Fruit fly (Drosophila melanogaster): Measurements from ENCODE around the gene Pli.

Gene Pli

dm6 chr3R:23921701-23922501 is 32.0 kb upstream of the Pli start (continued):
- TF ChIP-seq bsh (GFP tag; optimal IDR thresholded peaks at IDR 0.05) (peak in 1 of 2 experiments; percentile 47), CG4424 (GFP tag; optimal IDR thresholded peaks at IDR 0.05) (no peak), btn (GFP tag; optimal IDR thresholded peaks at IDR 0.05) (peak; percentile 42), yki (optimal IDR thresholded peaks at IDR 0.05) (peak; percentile 70), Dll (GFP tag; IDR thresholded peaks at IDR 0.05; ENCODE audit: partially characterized antibody) (no peak), CG30431 (GFP tag; optimal IDR thresholded peaks at IDR 0.05) (no peak), CG10366 (GFP tag; IDR thresholded peaks at IDR 0.05) (peak; percentile 50; the same call in 1 of the 2 replicates), Dip2 (GFP tag; IDR thresholded peaks at IDR 0.05) (no peak), ci (GFP tag; IDR thresholded peaks at IDR 0.05) (peak; percentile 57; the same call in 1 of the 3 replicates), B-H1 (GFP tag; IDR thresholded peaks at IDR 0.05) (0 out of 3 replicates have a peak, but pooled peaks have one; percentile 37), run (tag; optimal IDR thresholded peaks at IDR 0.05) (no peak), CG17829 (tag; optimal IDR thresholded peaks at IDR 0.05) (no peak), CG14965 (GFP tag; optimal IDR thresholded peaks at IDR 0.05; ENCODE audit: borderline replicate concordance) (no peak), Dek (tag; optimal IDR thresholded peaks at IDR 0.05) (peak; percentile 14), CG17568 (GFP tag; optimal IDR thresholded peaks at IDR 0.05) (peak; percentile 22), C15 (GFP tag; IDR thresholded peaks at IDR 0.05) (no peak), Meics (GFP tag; optimal IDR thresholded peaks at IDR 0.05) (peak; percentile 5), CG6272 (GFP tag; IDR thresholded peaks at IDR 0.05) (no peak), her (GFP tag; optimal IDR thresholded peaks at IDR 0.05) (no peak), NFAT (GFP tag; IDR thresholded peaks at IDR 0.05) (no peak; the same call in 1 of the 2 replicates), CG9437 (GFP tag; optimal IDR thresholded peaks at IDR 0.05) (no peak), CG10274 (GFP tag; optimal IDR thresholded peaks at IDR 0.05) (no peak), Oaz (GFP tag; IDR thresholded peaks at IDR 0.05) (peak; percentile 38; the same call in 1 of the 2 replicates), CG13424 (tag; optimal IDR thresholded peaks at IDR 0.05) (peak; percentile 51), ap (GFP tag; IDR thresholded peaks at IDR 0.05) (0 out of 2 replicates have a peak, but pooled peaks have one; percentile 40), CG2889 (GFP tag; IDR thresholded peaks at IDR 0.05) (0 out of 3 replicates have a peak, but pooled peaks have one; percentile 12), jumu (GFP tag; optimal IDR thresholded peaks at IDR 0.05) (no peak), CG4730 (GFP tag; IDR thresholded peaks at IDR 0.05) (peak; percentile 48; the same call in 1 of the 2 replicates), emc (GFP tag; optimal IDR thresholded peaks at IDR 0.05) (no peak), ab (GFP tag; optimal IDR thresholded peaks at IDR 0.05) (no peak), CG8924 (tag; optimal IDR thresholded peaks at IDR 0.05) (no peak), CG13287 (GFP tag; IDR thresholded peaks at IDR 0.05; ENCODE audit: partially characterized antibody) (peak; percentile 5), Side (GFP tag; optimal IDR thresholded peaks at IDR 0.05) (peak; percentile 38), CG32532 (GFP tag; IDR thresholded peaks at IDR 0.05) (peak; percentile 61; the same call in 1 of the 2 replicates), CG11085 (GFP tag; IDR thresholded peaks at IDR 0.05) (no peak), ken (GFP tag; IDR thresholded peaks at IDR 0.05) (no peak; the same call in 2 of the 3 replicates), mld (GFP tag; IDR thresholded peaks at IDR 0.05; ENCODE audit: partially characterized antibody) (no peak), Antp (GFP tag; optimal IDR thresholded peaks at IDR 0.05) (no peak), al (GFP tag; IDR thresholded peaks at IDR 0.05) (no peak), CG2129 (GFP tag; IDR thresholded peaks at IDR 0.05; ENCODE audit: partially characterized antibody) (no peak), amos (GFP tag; IDR thresholded peaks at IDR 0.05; ENCODE audit: partially characterized antibody) (no peak), CG17612 (GFP tag; IDR thresholded peaks at IDR 0.05) (0 out of 2 replicates have a peak, but pooled peaks have one; percentile 11), TFAM (GFP tag; optimal IDR thresholded peaks at IDR 0.05) (no peak), HmgD (GFP tag; optimal IDR thresholded peaks at IDR 0.05) (peak; percentile 49), esg (GFP tag; conservative IDR thresholded peaks at IDR 0.05) (peak; percentile 21; the same call in 1 of the 2 replicates), Hr3 (GFP tag; optimal IDR thresholded peaks at IDR 0.05) (no peak), dmrt99B (tag; optimal IDR thresholded peaks at IDR 0.05) (peak; percentile 68), HmgZ (tag; optimal IDR thresholded peaks at IDR 0.05) (peak; percentile 53), az2 (GFP tag; optimal IDR thresholded peaks at IDR 0.05) (peak; percentile 48)

Data from whole organism, embryonic.